Fruit fly (Drosophila melanogaster) whole organism, embryonic: ENCODE results near the gene dlg1.

Source experiments
- Adf1 ChIP-seq: fragments of 200-800 bp; sonication (Bioruptor generic); IDR thresholded peaks from 2 replicates; pipeline ENCODE4 v1.3.6; 2022; ENCODE audit warnings: missing biosample characterization, missing genetic modification characterization
- CG1024 ChIP-seq: fragments of 200-800 bp; sonication (Bioruptor generic); IDR thresholded peaks from 2 replicates; pipeline ENCODE4 v1.3.6; 2022; ENCODE audit warnings: missing biosample characterization, missing genetic modification characterization
- CG11085 ChIP-seq: fragments of 200-800 bp; sonication (Bioruptor generic); IDR thresholded peaks from 2 replicates; pipeline ENCODE4 v1.3.6; 2022; ENCODE audit warnings: missing biosample characterization, missing genetic modification characterization
- CG11093 ChIP-seq: fragments of 200-800 bp; sonication (Bioruptor generic); IDR thresholded peaks from 3 replicates; pipeline ENCODE4 v1.3.6; 2022; ENCODE audit warnings: missing biosample characterization, missing genetic modification characterization
- CG14050 ChIP-seq: fragments of 200-800 bp; sonication (Bioruptor generic); IDR thresholded peaks from 3 replicates; pipeline ENCODE4 v1.3.6; 2022; ENCODE audit warnings: missing biosample characterization, missing genetic modification characterization
- CG15696 ChIP-seq: fragments of 200-800 bp; sonication (Bioruptor generic); optimal IDR thresholded peaks from 2 replicates; lab custom pipeline; 2019; ENCODE audit warnings: missing biosample characterization, mild to moderate bottlenecking, missing genetic modification characterization, moderate library complexity
- CG1603 ChIP-seq: fragments of 200-800 bp; sonication (Bioruptor generic); optimal IDR thresholded peaks from 2 replicates; lab custom pipeline; 2019; ENCODE audit warnings: missing biosample characterization, mild to moderate bottlenecking, missing genetic modification characterization, moderate library complexity
- CG17912 ChIP-seq: fragments of 200-800 bp; sonication (Bioruptor generic); optimal IDR thresholded peaks from 2 replicates; lab custom pipeline; 2018; ENCODE audit warnings: missing biosample characterization, mild to moderate bottlenecking, missing genetic modification characterization
- CG18262 ChIP-seq: fragments of 200-800 bp; optimal IDR thresholded peaks from 3 replicates; lab custom pipeline; 2019; ENCODE audit warnings: missing biosample characterization, mild to moderate bottlenecking, missing genetic modification characterization, moderate library complexity
- CG18764 ChIP-seq: fragments of 200-800 bp; sonication (Bioruptor generic); optimal IDR thresholded peaks from 3 replicates; lab custom pipeline; 2016; ENCODE audit warnings: missing biosample characterization, missing genetic modification characterization
- CG30020 ChIP-seq: fragments of 200-800 bp; optimal IDR thresholded peaks from 2 replicates; lab custom pipeline; 2019; ENCODE audit warnings: missing biosample characterization, mild to moderate bottlenecking, missing genetic modification characterization, moderate library complexity
- CG34422 ChIP-seq: fragments of 200-800 bp; sonication (Bioruptor generic); IDR thresholded peaks from 3 replicates; pipeline ENCODE4 v1.3.6; 2022; ENCODE audit warnings: missing biosample characterization, missing genetic modification characterization
- CG3726 ChIP-seq: fragments of 200-800 bp; sonication (Bioruptor generic); IDR thresholded peaks from 3 replicates; pipeline ENCODE4, ENCODE4 v1.3.6; 2022; ENCODE audit warnings: missing biosample characterization, missing genetic modification characterization
- CG3838 ChIP-seq: fragments of 200-800 bp; sonication (Bioruptor generic); optimal IDR thresholded peaks from 3 replicates; lab custom pipeline; 2016; ENCODE audit warnings: missing biosample characterization, missing genetic modification characterization
- CG4328 ChIP-seq: fragments of 200-800 bp; sonication (Bioruptor generic); optimal IDR thresholded peaks from 3 replicates; lab custom pipeline; 2017; ENCODE audit warnings: missing biosample characterization, missing genetic modification reagents, missing genetic modification characterization
- CG5180 ChIP-seq: fragments of 200-800 bp; sonication (Bioruptor generic); optimal IDR thresholded peaks from 3 replicates; lab custom pipeline; 2017; ENCODE audit warnings: missing biosample characterization, missing genetic modification characterization, mild to moderate bottlenecking, moderate library complexity, missing genetic modification reagents
- CG6254 ChIP-seq: fragments of 200-800 bp; sonication (Bioruptor generic); optimal IDR thresholded peaks from 3 replicates; lab custom pipeline; 2017; ENCODE audit warnings: mild to moderate bottlenecking, missing biosample characterization, missing genetic modification reagents, missing genetic modification characterization
- CG7963 ChIP-seq: fragments of 200-800 bp; sonication (Bioruptor generic); IDR thresholded peaks from 3 replicates; pipeline ENCODE4 v1.3.6; 2022; ENCODE audit warnings: missing biosample characterization, missing genetic modification characterization; ENCODE audit not compliant: partially characterized antibody
- CG9932 ChIP-seq: fragments of 200-800 bp; sonication (Bioruptor generic); IDR thresholded peaks from 2 replicates; pipeline ENCODE4 v1.3.6; 2022; ENCODE audit warnings: missing biosample characterization, missing genetic modification characterization
- Chrac-16 ChIP-seq: fragments of 200-800 bp; sonication (Bioruptor generic); optimal IDR thresholded peaks from 3 replicates; lab custom pipeline; 2016; ENCODE audit warnings: missing biosample characterization, missing genetic modification characterization
- CrebB ChIP-seq: fragments of 200-800 bp; sonication (Bioruptor generic); optimal IDR thresholded peaks from 3 replicates; lab custom pipeline; 2018; ENCODE audit warnings: missing biosample characterization, mild to moderate bottlenecking, missing genetic modification characterization
- Dad ChIP-seq: fragments of 200-800 bp; sonication (Bioruptor generic); optimal IDR thresholded peaks from 3 replicates; lab custom pipeline; 2016; ENCODE audit warnings: missing biosample characterization, missing genetic modification characterization
- Dek ChIP-seq: fragments of 200-800 bp; sonication (Bioruptor generic); optimal IDR thresholded peaks from 3 replicates; lab custom pipeline; 2019; ENCODE audit warnings: missing biosample characterization, mild to moderate bottlenecking, missing genetic modification characterization, moderate library complexity
- Dip3 ChIP-seq: fragments of 200-800 bp; sonication (Bioruptor generic); optimal IDR thresholded peaks from 3 replicates; lab custom pipeline; 2016; ENCODE audit warnings: missing biosample characterization, missing genetic modification characterization
- HmgD ChIP-seq: fragments of 200-800 bp; sonication (Bioruptor generic); optimal IDR thresholded peaks from 3 replicates; lab custom pipeline; 2016; ENCODE audit warnings: missing biosample characterization, missing genetic modification characterization
- Hr78 ChIP-seq, 2 experiments: fragments of 200-800 bp in 1 of 2; fragments of >200 bp in 1 of 2; sonication (Bioruptor generic) in 1 of 2; optimal IDR thresholded peaks; 2 replicates each; lab custom pipeline; 2017 to 2019; ENCODE audit warnings: missing biosample characterization in 2 of 2, missing genetic modification characterization in 2 of 2, mild to moderate bottlenecking in 1 of 2, moderate library complexity in 1 of 2
- Hsf ChIP-seq: fragments of 200-800 bp; sonication (Bioruptor generic); optimal IDR thresholded peaks from 3 replicates; lab custom pipeline; 2016; ENCODE audit warnings: missing biosample characterization, missing genetic modification characterization
- Neu2 ChIP-seq: fragments of 200-800 bp; sonication (Bioruptor generic); optimal IDR thresholded peaks from 3 replicates; lab custom pipeline; 2016; ENCODE audit warnings: missing biosample characterization, missing genetic modification characterization, borderline replicate concordance
- NfI ChIP-seq: fragments of 200-800 bp; sonication (Bioruptor generic); optimal IDR thresholded peaks from 3 replicates; lab custom pipeline; 2018; ENCODE audit warnings: missing biosample characterization, mild to moderate bottlenecking, missing genetic modification characterization, moderate library complexity
- Oli ChIP-seq: fragments of 200-800 bp; sonication (Bioruptor generic); optimal IDR thresholded peaks from 2 replicates; lab custom pipeline; 2018; ENCODE audit warnings: missing biosample characterization, mild to moderate bottlenecking, missing genetic modification characterization, moderate library complexity
- Stat92E ChIP-seq, 3 experiments: fragments of >200 bp in 2 of 3; fragments of 200-800 bp in 1 of 3; sonication (Bioruptor generic) in 1 of 3; optimal IDR thresholded peaks; 2 replicates each; lab custom pipeline; 2017 to 2019; ENCODE audit warnings: missing biosample characterization in 3 of 3, missing genetic modification characterization in 3 of 3, mild to moderate bottlenecking in 1 of 3, moderate library complexity in 1 of 3
- Usf ChIP-seq: fragments of 200-800 bp; sonication (Bioruptor generic); optimal IDR thresholded peaks from 2 replicates; lab custom pipeline; 2017; ENCODE audit warnings: missing genotype, missing biosample characterization, missing genetic modification characterization
- bsh ChIP-seq, 2 experiments: fragments of 200-800 bp; sonication (Bioruptor generic); optimal IDR thresholded peaks; 2 replicates each; lab custom pipeline; 2017 to 2018; ENCODE audit warnings: mild to moderate bottlenecking in 2 of 2, missing biosample characterization in 2 of 2, missing genetic modification characterization in 2 of 2, moderate library complexity in 1 of 2
- dm ChIP-seq: fragments of 200-800 bp; sonication (Bioruptor generic); optimal IDR thresholded peaks from 3 replicates; lab custom pipeline; 2016; ENCODE audit warnings: missing biosample characterization, missing genetic modification characterization
- dpn ChIP-seq, 2 experiments: fragments of 200-800 bp; sonication (Bioruptor generic); optimal IDR thresholded peaks; 3 replicates each; lab custom pipeline; 2016; ENCODE audit warnings: missing biosample characterization in 2 of 2, missing genetic modification characterization in 2 of 2
- esg ChIP-seq: fragments of 200-800 bp; sonication (Bioruptor generic); conservative IDR thresholded peaks from 2 replicates; pipeline ENCODE4 v1.3.6; 2022; ENCODE audit warnings: missing biosample characterization, missing genetic modification characterization
- gcm ChIP-seq: fragments of 200-800 bp; sonication (Bioruptor generic); optimal IDR thresholded peaks from 2 replicates; lab custom pipeline; 2019; ENCODE audit warnings: missing biosample characterization, mild to moderate bottlenecking, missing genetic modification characterization, moderate library complexity
- gem ChIP-seq: fragments of 200-800 bp; sonication (Bioruptor generic); optimal IDR thresholded peaks from 2 replicates; lab custom pipeline; 2019; ENCODE audit warnings: missing biosample characterization, mild to moderate bottlenecking, missing genetic modification characterization, moderate library complexity
- her ChIP-seq: fragments of 200-800 bp; sonication (Bioruptor generic); optimal IDR thresholded peaks from 2 replicates; lab custom pipeline; 2016; ENCODE audit warnings: missing biosample characterization, missing genetic modification characterization
- ind ChIP-seq: fragments of 200-800 bp; sonication (Bioruptor generic); optimal IDR thresholded peaks from 3 replicates; lab custom pipeline; 2016; ENCODE audit warnings: missing biosample characterization, missing genetic modification characterization
- lbe ChIP-seq: fragments of 200-800 bp; sonication (Bioruptor generic); optimal IDR thresholded peaks from 2 replicates; lab custom pipeline; 2016; ENCODE audit warnings: missing biosample characterization, mild to moderate bottlenecking, missing genetic modification characterization
- lilli ChIP-seq: fragments of 200-800 bp; sonication (Bioruptor generic); optimal IDR thresholded peaks from 3 replicates; lab custom pipeline; 2016; ENCODE audit warnings: missing biosample characterization, missing genetic modification characterization
- nom ChIP-seq: fragments of 200-800 bp; sonication (Bioruptor generic); optimal IDR thresholded peaks from 2 replicates; lab custom pipeline; 2017; ENCODE audit warnings: missing biosample characterization, missing genetic modification characterization, mild to moderate bottlenecking, moderate library complexity, missing genetic modification reagents
- pzg ChIP-seq: fragments of 200-800 bp; sonication (Bioruptor generic); optimal IDR thresholded peaks from 3 replicates; lab custom pipeline; 2018; ENCODE audit warnings: missing biosample characterization, mild to moderate bottlenecking, missing genetic modification characterization, moderate library complexity
- salm ChIP-seq: fragments of 200-800 bp; sonication (Bioruptor generic); optimal IDR thresholded peaks from 2 replicates; lab custom pipeline; 2018; ENCODE audit warnings: missing biosample characterization, mild to moderate bottlenecking, missing genetic modification characterization
- sima ChIP-seq: fragments of 200-800 bp; sonication (Bioruptor generic); optimal IDR thresholded peaks from 2 replicates; lab custom pipeline; 2016; ENCODE audit warnings: missing biosample characterization, missing genetic modification characterization
- slbo ChIP-seq: fragments of 200-800 bp; sonication (Bioruptor generic); IDR thresholded peaks from 2 replicates; pipeline ENCODE4 v1.3.6; 2022; ENCODE audit warnings: missing biosample characterization, missing genetic modification characterization
- sob ChIP-seq: fragments of 200-800 bp; sonication (Bioruptor generic); IDR thresholded peaks from 2 replicates; pipeline ENCODE4 v1.3.6; 2022; ENCODE audit warnings: missing biosample characterization, missing genetic modification characterization
- sug ChIP-seq: fragments of 200-800 bp; optimal IDR thresholded peaks from 2 replicates; lab custom pipeline; 2019; ENCODE audit warnings: missing biosample characterization, mild to moderate bottlenecking, missing genetic modification characterization, moderate library complexity
- usp ChIP-seq: fragments of >200 bp; optimal IDR thresholded peaks from 2 replicates; lab custom pipeline; 2017; ENCODE audit warnings: missing biosample characterization, missing genetic modification characterization
- zf30C ChIP-seq: fragments of 200-800 bp; sonication (Bioruptor generic); optimal IDR thresholded peaks from 3 replicates; lab custom pipeline; 2018; ENCODE audit warnings: missing biosample characterization, mild to moderate bottlenecking, missing genetic modification characterization

dlg1 gene

dm6 chrX:11427282-11427689 lies 57.8 kb downstream of the dlg1 start (continued):
- TF ChIP-seq CG5180 (GFP tag; lab: Kevin White, UChicago) (peak; percentile 50), Oli (tag; lab: Kevin White, UChicago) (no peak), CG14050 (no peak), CG6254 (GFP tag; lab: Kevin White, UChicago) (peak; percentile 37), CG11093 (no peak), CG17912 (GFP tag; lab: Kevin White, UChicago) (no peak), CG11085 (GFP tag; lab: Robert Waterston, UW) (no peak), Neu2 (GFP tag; lab: Kevin White, UChicago) (no peak), CG18262 (no peak), CG15696 (tag; lab: Kevin White, UChicago) (peak; percentile 20), dpn (GFP tag; optimal IDR thresholded peaks at IDR 0.05; lab: Kevin White, UChicago) (peak in 1 of 2 experiments; percentile 5), sima (GFP tag; lab: Kevin White, UChicago) (no peak), CG3726 (no peak), nom (no peak), bsh (GFP tag; optimal IDR thresholded peaks at IDR 0.05; lab: Kevin White, UChicago) (peak in 1 of 2 experiments; percentile 63), dm (GFP tag; lab: Kevin White, UChicago) (no peak), usp (GFP tag; lab: Kevin White, UChicago) (no peak), Chrac-16 (no peak), CG18764 (no peak), CrebB (no peak), Hr78 (GFP tag; optimal IDR thresholded peaks at IDR 0.05; lab: Kevin White, UChicago) (peak in 1 of 2 experiments; percentile 23), CG30020 (tag; lab: Kevin White, UChicago) (no peak), sob (no peak), Usf (no peak), Stat92E (GFP tag; optimal IDR thresholded peaks at IDR 0.05; lab: Kevin White, UChicago) (no peak), CG4328 (GFP tag; lab: Kevin White, UChicago) (peak; percentile 54), zf30C (GFP tag; lab: Kevin White, UChicago) (no peak), sug (tag; lab: Kevin White, UChicago) (peak; percentile 91), gcm (GFP tag; lab: Kevin White, UChicago) (peak; percentile 14), slbo (GFP tag; lab: Robert Waterston, UW) (no peak), Adf1 (GFP tag; lab: Robert Waterston, UW) (peak; percentile 31; the same call in 1 of the 2 replicates), Hsf (no peak), CG1603 (tag; lab: Kevin White, UChicago) (no peak), gem (tag; lab: Kevin White, UChicago) (peak; percentile 32), CG1024 (GFP tag; lab: Robert Waterston, UW) (no peak), lilli (GFP tag; lab: Kevin White, UChicago) (no peak), HmgD (GFP tag; lab: Kevin White, UChicago) (no peak), CG7963 (GFP tag; lab: Robert Waterston, UW) (no peak), pzg (GFP tag; lab: Kevin White, UChicago) (no peak), Dek (peak; percentile 4), salm (tag; lab: Kevin White, UChicago) (peak; percentile 23), CG3838 (no peak), lbe (GFP tag; lab: Kevin White, UChicago) (no peak), Dad (GFP tag; lab: Kevin White, UChicago) (no peak), CG9932 (GFP tag; lab: Robert Waterston, UW) (no peak), NfI (GFP tag; lab: Kevin White, UChicago) (no peak), Dip3 (no peak), esg (GFP tag; lab: Robert Waterston, UW) (no peak), ind (no peak), her (GFP tag; lab: Kevin White, UChicago) (no peak), CG34422 (GFP tag; lab: Robert Waterston, UW) (no peak)
